Worm (Caenorhabditis elegans) whole organism, L1 larva: ENCODE data around the gene F35D11.1.
A peak's percentile ranks its signal among the peaks of the same experiment; 100 is the strongest.

Experiments
- C16A3.4 ChIP-seq: fragments of 150-350 bp; optimal IDR thresholded peaks from 2 replicates; lab custom pipeline; 2014; ENCODE audit warnings: missing biosample characterization, missing genetic modification characterization
- C34B4.2 ChIP-seq: sonication (generic microtip); optimal IDR thresholded peaks from 2 replicates; lab custom pipeline; 2017; ENCODE audit warnings: mild to moderate bottlenecking, missing genetic modification characterization, missing compliant biosample characterization
- aha-1 ChIP-seq: fragments of 150-350 bp; optimal IDR thresholded peaks from 2 replicates; lab custom pipeline; 2014; ENCODE audit warnings: missing biosample characterization, missing genetic modification characterization
- aly-2 ChIP-seq: fragments of 150-350 bp; optimal IDR thresholded peaks from 2 replicates; lab custom pipeline; 2014; ENCODE audit warnings: missing biosample characterization, missing genetic modification characterization
- ama-1 ChIP-seq: fragments of 150-350 bp; optimal IDR thresholded peaks from 2 replicates; lab custom pipeline; 2014
- blmp-1 ChIP-seq: fragments of 150-350 bp; optimal IDR thresholded peaks from 2 replicates; lab custom pipeline; 2014; ENCODE audit warnings: missing biosample characterization, missing genetic modification characterization
- ceh-8 ChIP-seq: fragments of 200-800 bp; sonication (Bioruptor generic); optimal IDR thresholded peaks from 2 replicates; lab custom pipeline; 2018; ENCODE audit warnings: mild to moderate bottlenecking, missing genetic modification characterization, moderate library complexity, missing compliant biosample characterization
- ceh-82 ChIP-seq, 3 experiments: fragments of 150-350 bp in 1 of 3; sonication (generic microtip) in 2 of 3; optimal IDR thresholded peaks; 2 replicates each; lab custom pipeline; 2014 to 2017; ENCODE audit warnings: missing biosample characterization in 3 of 3, missing genetic modification characterization in 3 of 3
- ceh-90 ChIP-seq: sonication (generic microtip); optimal IDR thresholded peaks from 2 replicates; lab custom pipeline; 2016; ENCODE audit warnings: missing genetic modification characterization, missing compliant biosample characterization
- ces-1 ChIP-seq: fragments of 150-350 bp; optimal IDR thresholded peaks from 2 replicates; lab custom pipeline; 2014; ENCODE audit warnings: missing biosample characterization, missing genetic modification reagents, missing genetic modification characterization
- dsc-1 ChIP-seq: sonication (generic microtip); optimal IDR thresholded peaks from 2 replicates; lab custom pipeline; 2016; ENCODE audit warnings: mild to moderate bottlenecking, missing genetic modification characterization, missing compliant biosample characterization
- efl-3 ChIP-seq: fragments of 200-800 bp; sonication (Bioruptor generic); optimal IDR thresholded peaks from 2 replicates; lab custom pipeline; 2018; ENCODE audit warnings: mild to moderate bottlenecking, missing genetic modification characterization, missing compliant biosample characterization
- egl-13 ChIP-seq: sonication (generic microtip); optimal IDR thresholded peaks from 2 replicates; lab custom pipeline; 2016; ENCODE audit warnings: missing genotype, missing genetic modification reagents, missing genetic modification characterization, missing compliant biosample characterization
- egl-27 ChIP-seq, 2 experiments: fragments of 150-350 bp in 1 of 2; sonication (generic microtip); optimal IDR thresholded peaks; 3 replicates each; lab custom pipeline; 2017 to 2018; ENCODE audit warnings: missing biosample characterization in 2 of 2, missing genetic modification characterization in 2 of 2, missing genetic modification reagents in 2 of 2
- elt-2 ChIP-seq: sonication (generic microtip); optimal IDR thresholded peaks from 2 replicates; lab custom pipeline; 2016; ENCODE audit warnings: missing genetic modification characterization, mild to moderate bottlenecking, inconsistent platforms, missing compliant biosample characterization, missing genetic modification reagents
- fos-1 ChIP-seq: fragments of 150-350 bp; optimal IDR thresholded peaks from 2 replicates; lab custom pipeline; 2014; ENCODE audit warnings: missing biosample characterization, missing genetic modification characterization
- hlh-17 ChIP-seq: fragments of 200-800 bp; sonication (Bioruptor generic); optimal IDR thresholded peaks from 2 replicates; lab custom pipeline; 2018; ENCODE audit warnings: missing genetic modification characterization, mild to moderate bottlenecking, missing compliant biosample characterization, moderate library complexity, borderline replicate concordance
- hpl-2 ChIP-seq: fragments of 150-350 bp; optimal IDR thresholded peaks from 2 replicates; lab custom pipeline; 2014; ENCODE audit warnings: missing biosample characterization, missing genetic modification reagents, missing genetic modification characterization
- irx-1 ChIP-seq: sonication (generic microtip); optimal IDR thresholded peaks from 2 replicates; lab custom pipeline; 2016; ENCODE audit warnings: missing genetic modification characterization, missing compliant biosample characterization
- jun-1 ChIP-seq: fragments of 150-350 bp; optimal IDR thresholded peaks from 2 replicates; lab custom pipeline; 2014; ENCODE audit warnings: missing biosample characterization, missing genetic modification reagents, missing genetic modification characterization
- lin-13 ChIP-seq: fragments of 150-350 bp; optimal IDR thresholded peaks from 2 replicates; lab custom pipeline; 2014; ENCODE audit warnings: missing biosample characterization, missing genetic modification reagents, missing genetic modification characterization
- lin-15B ChIP-seq: fragments of 150-350 bp; sonication (generic microtip); optimal IDR thresholded peaks from 3 replicates; lab custom pipeline; 2014; ENCODE audit warnings: missing biosample characterization, missing genetic modification characterization
- lin-39 ChIP-seq: fragments of 150-350 bp; optimal IDR thresholded peaks from 2 replicates; lab custom pipeline; 2014; ENCODE audit warnings: missing biosample characterization, missing genetic modification reagents, missing genetic modification characterization
- mab-9 ChIP-seq: fragments of 200-800 bp; sonication (Bioruptor generic); IDR thresholded peaks from 2 replicates; pipeline ENCODE4 v1.3.6; 2022; ENCODE audit warnings: missing genetic modification reagents, missing genetic modification characterization, missing compliant biosample characterization
- mef-2 ChIP-seq: fragments of 150-350 bp; optimal IDR thresholded peaks from 2 replicates; lab custom pipeline; 2014; ENCODE audit warnings: missing biosample characterization, missing genetic modification characterization
- mep-1 ChIP-seq: fragments of 150-350 bp; optimal IDR thresholded peaks from 2 replicates; lab custom pipeline; 2014; ENCODE audit warnings: missing biosample characterization, missing genetic modification characterization
- nhr-11 ChIP-seq: fragments of 150-350 bp; optimal IDR thresholded peaks from 2 replicates; lab custom pipeline; 2014; ENCODE audit warnings: missing biosample characterization, missing genetic modification characterization
- nhr-19 ChIP-seq: fragments of 200-800 bp; sonication (Bioruptor generic); conservative IDR thresholded peaks from 2 replicates; pipeline ENCODE4 v1.3.6; 2022; ENCODE audit warnings: missing genetic modification characterization, missing compliant biosample characterization
- nhr-237 ChIP-seq: fragments of 150-350 bp; optimal IDR thresholded peaks from 2 replicates; lab custom pipeline; 2014; ENCODE audit warnings: missing biosample characterization, missing genetic modification characterization
- nhr-47 ChIP-seq: sonication (generic microtip); optimal IDR thresholded peaks from 2 replicates; lab custom pipeline; 2016; ENCODE audit warnings: mild to moderate bottlenecking, missing genetic modification characterization, moderate library complexity, missing compliant biosample characterization
- nhr-76 ChIP-seq: sonication (generic microtip); optimal IDR thresholded peaks from 2 replicates; lab custom pipeline; 2017; ENCODE audit warnings: missing biosample characterization, missing genetic modification characterization
- nhr-90 ChIP-seq: sonication (generic microtip); optimal IDR thresholded peaks from 2 replicates; lab custom pipeline; 2016; ENCODE audit warnings: mild to moderate bottlenecking, missing genetic modification characterization, missing compliant biosample characterization; ENCODE audit not compliant: poor library complexity
- pax-3 ChIP-seq: fragments of 200-800 bp; sonication (Bioruptor generic); optimal IDR thresholded peaks from 2 replicates; lab custom pipeline; 2018; ENCODE audit warnings: mild to moderate bottlenecking, missing genetic modification characterization, moderate library complexity, missing compliant biosample characterization
- pqm-1 ChIP-seq: sonication (generic microtip); optimal IDR thresholded peaks from 3 replicates; lab custom pipeline; 2017; ENCODE audit warnings: missing biosample characterization, missing genetic modification characterization
- rnt-1 ChIP-seq: sonication (generic microtip); optimal IDR thresholded peaks from 2 replicates; lab custom pipeline; 2016; ENCODE audit warnings: mild to moderate bottlenecking, missing genetic modification characterization, moderate library complexity, missing compliant biosample characterization
- snpc-4 ChIP-seq: fragments of 150-350 bp; optimal IDR thresholded peaks from 2 replicates; lab custom pipeline; 2014; ENCODE audit warnings: missing biosample characterization, missing genetic modification characterization
- snu-23 ChIP-seq: sonication (generic microtip); optimal IDR thresholded peaks from 2 replicates; lab custom pipeline; 2016; ENCODE audit warnings: missing genetic modification characterization, missing compliant biosample characterization
- sup-37 ChIP-seq: fragments of 200-800 bp; sonication (Bioruptor generic); optimal IDR thresholded peaks from 2 replicates; lab custom pipeline; 2018; ENCODE audit warnings: mild to moderate bottlenecking, missing genetic modification characterization, missing compliant biosample characterization
- unc-30 ChIP-seq: sonication (generic microtip); optimal IDR thresholded peaks from 2 replicates; lab custom pipeline; 2017; ENCODE audit warnings: missing biosample characterization, missing genetic modification characterization
- unc-62 ChIP-seq: fragments of 150-350 bp; optimal IDR thresholded peaks from 2 replicates; lab custom pipeline; 2014; ENCODE audit warnings: missing biosample characterization, missing genetic modification reagents, missing genetic modification characterization
- unc-86 ChIP-seq: sonication (generic microtip); optimal IDR thresholded peaks from 2 replicates; lab custom pipeline; 2016; ENCODE audit warnings: missing genetic modification characterization, missing compliant biosample characterization
- xbp-1 ChIP-seq: sonication (generic microtip); optimal IDR thresholded peaks from 2 replicates; lab custom pipeline; 2016; ENCODE audit warnings: missing genetic modification characterization, missing compliant biosample characterization
- zip-4 ChIP-seq: fragments of 200-800 bp; sonication (Bioruptor generic); optimal IDR thresholded peaks from 2 replicates; lab custom pipeline; 2018; ENCODE audit warnings: mild to moderate bottlenecking, missing genetic modification characterization, moderate library complexity, missing compliant biosample characterization
- ztf-11 ChIP-seq, 2 experiments: sonication (generic microtip); optimal IDR thresholded peaks; 2 replicates each; lab custom pipeline; 2016 to 2017; ENCODE audit warnings: missing genetic modification characterization in 2 of 2, missing biosample characterization in 1 of 2, missing compliant biosample characterization in 1 of 2
- ztf-4 ChIP-seq: fragments of 150-350 bp; optimal IDR thresholded peaks from 2 replicates; lab custom pipeline; 2014; ENCODE audit warnings: missing biosample characterization, missing genetic modification characterization

The F35D11.1 gene

ce11 chrII:4585327-4585726 is 41.4 kb upstream of the F35D11.1 start:
- TF ChIP-seq lin-15B (tag; lab: Kevin White, UChicago) (no peak), nhr-19 (no peak), egl-27 (tag; optimal IDR thresholded peaks at IDR 0.05; lab: Kevin White, UChicago) (no peak), C34B4.2 (tag; lab: Kevin White, UChicago) (no peak), unc-62 (no peak), fos-1 (tag; lab: Kevin White, UChicago) (no peak), ztf-11 (tag; optimal IDR thresholded peaks at IDR 0.05; lab: Kevin White, UChicago) (no peak), hlh-17 (GFP tag; lab: Kevin White, UChicago) (no peak), sup-37 (GFP tag; lab: Kevin White, UChicago) (no peak), ama-1 (lab: Kevin White, UChicago) (no peak)

- TF ChIP-seq ceh-8 (no peak), egl-13 (no peak), jun-1 (tag; lab: Kevin White, UChicago) (no peak), nhr-76 (tag; lab: Kevin White, UChicago) (no peak), unc-30 (tag; lab: Kevin White, UChicago) (no peak), nhr-19 (no peak), efl-3 (GFP tag; lab: Kevin White, UChicago) (no peak), irx-1 (no peak), hpl-2 (GFP tag; lab: Kevin White, UChicago) (no peak), mab-9 (GFP tag; lab: Robert Waterston, UW) (no peak), aha-1 (tag; lab: Kevin White, UChicago) (no peak), dsc-1 (tag; lab: Kevin White, UChicago) (no peak), mep-1 (tag; lab: Kevin White, UChicago) (no peak), ceh-90 (tag; lab: Kevin White, UChicago) (no peak), ceh-82 (tag; optimal IDR thresholded peaks at IDR 0.05; lab: Kevin White, UChicago) (no peak), rnt-1 (no peak), nhr-11 (tag; lab: Kevin White, UChicago) (no peak), unc-86 (tag; lab: Kevin White, UChicago) (no peak), mef-2 (tag; lab: Kevin White, UChicago) (no peak), xbp-1 (tag; lab: Kevin White, UChicago) (no peak)
- TF ChIP-seq, all 84 proteins: peak for 0
These were observed 36.6 kb upstream of the F35D11.1 start for ce11 chrII:4590086-4590485.

ce11 chrII:4590660-4591059 is 36.0 kb upstream of the F35D11.1 start:
- TF ChIP-seq aly-2 (tag; lab: Kevin White, UChicago) (peak; percentile 21), lin-39 (tag; lab: Kevin White, UChicago) (no peak), elt-2 (tag; lab: Kevin White, UChicago) (no peak), nhr-90 (tag; lab: Kevin White, UChicago) (no peak), pax-3 (tag; lab: Kevin White, UChicago) (no peak)

DNA sequence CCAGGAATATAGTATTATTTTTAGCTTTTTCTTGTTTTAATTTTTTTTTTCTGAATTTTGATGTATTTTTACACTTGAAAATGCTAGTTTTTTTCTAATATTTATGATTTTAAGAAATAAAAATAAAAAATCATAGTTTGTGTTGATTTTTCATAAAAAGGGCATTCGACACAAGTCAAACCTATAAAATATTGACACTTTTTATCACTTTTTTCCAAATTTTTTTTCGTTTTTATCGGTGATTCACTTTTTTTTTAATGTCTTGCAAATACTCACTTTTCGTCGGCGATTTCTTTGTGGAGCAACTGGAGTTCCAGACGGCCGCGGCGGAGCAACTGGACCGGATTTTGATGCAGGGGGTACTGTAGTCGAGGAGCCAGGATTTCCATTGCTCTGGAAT is 29.3 kb upstream of the F35D11.1 start:
- TF ChIP-seq mep-1 (tag; lab: Kevin White, UChicago) (no peak), ceh-82 (tag; optimal IDR thresholded peaks at IDR 0.05; lab: Kevin White, UChicago) (no peak), pax-3 (tag; lab: Kevin White, UChicago) (no peak), ztf-4 (tag; lab: Kevin White, UChicago) (no peak), nhr-19 (no peak), ces-1 (GFP tag; lab: Kevin White, UChicago) (no peak), zip-4 (GFP tag; lab: Kevin White, UChicago) (no peak), pqm-1 (tag; lab: Kevin White, UChicago) (no peak), snu-23 (GFP tag; lab: Kevin White, UChicago) (no peak), blmp-1 (tag; lab: Kevin White, UChicago) (no peak), sup-37 (GFP tag; lab: Kevin White, UChicago) (no peak), C16A3.4 (tag; lab: Kevin White, UChicago) (no peak), xbp-1 (tag; lab: Kevin White, UChicago) (no peak), hpl-2 (GFP tag; lab: Kevin White, UChicago) (no peak), mef-2 (tag; lab: Kevin White, UChicago) (no peak), nhr-237 (tag; lab: Kevin White, UChicago) (no peak), nhr-47 (tag; lab: Kevin White, UChicago) (no peak), lin-13 (GFP tag; lab: Kevin White, UChicago) (no peak), egl-13 (no peak), snpc-4 (no peak)
- TF ChIP-seq, all 84 proteins: peak for 0
